Worm (Caenorhabditis elegans) whole organism, mixed stage, embryonic: ENCODE measurements around the gene F46C5.10.

Experiments used
- ces-1 ChIP-seq: fragments of 150-350 bp; optimal IDR thresholded peaks from 2 replicates; lab custom pipeline; 2014; ENCODE audit warnings: missing biosample characterization, missing genetic modification reagents, missing genetic modification characterization
- hlh-1 ChIP-seq: fragments of 150-350 bp; optimal IDR thresholded peaks from 2 replicates; lab custom pipeline; 2014; ENCODE audit warnings: missing biosample characterization, missing genetic modification reagents, missing genetic modification characterization
- nhr-2 ChIP-seq: fragments of 150-350 bp; optimal IDR thresholded peaks from 2 replicates; lab custom pipeline; 2014; ENCODE audit warnings: missing biosample characterization, missing genetic modification characterization
- nhr-76 ChIP-seq: sonication (generic microtip); optimal IDR thresholded peaks from 2 replicates; lab custom pipeline; 2017; ENCODE audit warnings: missing biosample characterization, missing genetic modification characterization
- snpc-4 ChIP-seq: fragments of 150-350 bp; optimal IDR thresholded peaks from 2 replicates; lab custom pipeline; 2014; ENCODE audit warnings: missing biosample characterization, missing genetic modification characterization

- TF ChIP-seq nhr-2 (tag; lab: Kevin White, UChicago) (no peak), nhr-76 (tag; lab: Kevin White, UChicago) (no peak), snpc-4 (tag; lab: Kevin White, UChicago) (no peak), ces-1 (GFP tag; lab: Kevin White, UChicago) (no peak), hlh-1 (no peak)
Observed at ce11 chrII:8795227-8795626, 23.6 kb downstream of the F46C5.10 start.
